Worm (Caenorhabditis elegans) whole organism, L4/young adult: ENCODE results near the gene T23G7.2.
A peak's percentile ranks its signal among the peaks of the same experiment; 100 is the strongest.

ENCODE experiments used
- W03F9.2 ChIP-seq: fragments of 150-350 bp; optimal IDR thresholded peaks from 2 replicates; lab custom pipeline; 2014; ENCODE audit warnings: missing biosample characterization, missing genetic modification characterization
- him-1 ChIP-seq: sonication (generic microtip); optimal IDR thresholded peaks from 2 replicates; lab custom pipeline; 2016; ENCODE audit warnings: missing genotype, missing genetic modification reagents, missing genetic modification characterization, missing compliant biosample characterization

- TF ChIP-seq him-1 (tag; lab: Kevin White, UChicago) (no peak), W03F9.2 (peak; percentile 44)
Measured at ce11 chrII:9196325-9196724, 23.6 kb upstream of the T23G7.2 start.
